Worm (Caenorhabditis elegans) whole organism, mixed stage, embryonic: ENCODE data around the gene F36F12.2.

Experiments used
- nhr-28 ChIP-seq: fragments of 150-350 bp; optimal IDR thresholded peaks from 2 replicates; lab custom pipeline; 2014; ENCODE audit warnings: missing biosample characterization, missing genetic modification characterization
- pha-4 ChIP-seq: fragments of 150-350 bp; optimal IDR thresholded peaks from 2 replicates; lab custom pipeline; 2018; ENCODE audit warnings: missing biosample characterization, missing genetic modification reagents, missing genetic modification characterization

- TF ChIP-seq nhr-28 (tag; lab: Kevin White, UChicago) (no peak), pha-4 (tag; lab: Kevin White, UChicago) (no peak)
Observed at ce11 chrV:2053509-2053908, 41.6 kb downstream of the F36F12.2 start, which contains the start of gene comt-5.
